Fruit fly (Drosophila melanogaster) whole organism, wandering third instar larva: ENCODE data around the gene Ork1.

Experiments used
- Abd-B ChIP-seq: fragments of >200 bp; optimal IDR thresholded peaks from 2 replicates; lab custom pipeline; 2017; ENCODE audit warnings: missing biosample characterization, missing genetic modification characterization
- Hnf4 ChIP-seq: fragments of 200-800 bp; sonication (Bioruptor generic); optimal IDR thresholded peaks from 2 replicates; lab custom pipeline; 2016; ENCODE audit warnings: missing biosample characterization, mild to moderate bottlenecking, missing genetic modification characterization
- Sp1 ChIP-seq: fragments of 200-800 bp; sonication (Bioruptor generic); optimal IDR thresholded peaks from 3 replicates; lab custom pipeline; 2019; ENCODE audit warnings: missing biosample characterization, mild to moderate bottlenecking, missing genetic modification characterization, moderate library complexity
- foxo ChIP-seq, 2 experiments: fragments of 200-800 bp; sonication (Bioruptor generic); optimal IDR thresholded peaks; 2 replicates in 1 of 2; 3 replicates in 1 of 2; lab custom pipeline; 2016 to 2017; ENCODE audit warnings: missing biosample characterization in 2 of 2, missing genetic modification characterization in 2 of 2
- h ChIP-seq: fragments of 200-800 bp; sonication (Bioruptor generic); optimal IDR thresholded peaks from 3 replicates; lab custom pipeline; 2016; ENCODE audit warnings: missing biosample characterization, mild to moderate bottlenecking, missing genetic modification characterization
- jim ChIP-seq: fragments of 175-275, 200-325 bp; sonication (Bioruptor generic); optimal IDR thresholded peaks from 2 replicates; lab custom pipeline; 2016; ENCODE audit warnings: missing biosample characterization, mild to moderate bottlenecking, missing genetic modification characterization
- lola ChIP-seq: fragments of >200 bp; optimal IDR thresholded peaks from 2 replicates; lab custom pipeline; 2017; ENCODE audit warnings: missing biosample characterization, missing genetic modification characterization
- pan ChIP-seq: fragments of >200 bp; optimal IDR thresholded peaks from 2 replicates; lab custom pipeline; 2017
- psq ChIP-seq: fragments of 200-800 bp; sonication (Bioruptor generic); optimal IDR thresholded peaks from 3 replicates; lab custom pipeline; 2017; ENCODE audit warnings: missing biosample characterization, mild to moderate bottlenecking, missing genetic modification characterization, moderate library complexity

dm6 chrX:10906222-10906866, 15.3 kb upstream of the Ork1 start:
- TF ChIP-seq psq (GFP tag; lab: Kevin White, UChicago) (no peak), h (no peak), Sp1 (GFP tag; lab: Kevin White, UChicago) (no peak), lola (GFP tag; lab: Kevin White, UChicago) (no peak), Abd-B (no peak), Hnf4 (no peak), pan (lab: Kevin White, UChicago) (no peak), jim (GFP tag; lab: Kevin White, UChicago) (no peak), foxo (GFP tag; optimal IDR thresholded peaks at IDR 0.05; lab: Kevin White, UChicago) (no peak)
